Fruit fly (Drosophila melanogaster) whole organism, pupa: ENCODE measurements around the gene Enoph.
A peak's percentile ranks its signal among the peaks of the same experiment; 100 is the strongest.

Experiments
- CG10348 ChIP-seq: fragments of 200-800 bp; sonication (Bioruptor generic); IDR thresholded peaks from 2 replicates; pipeline ENCODE4 v1.3.6; 2022; ENCODE audit warnings: missing biosample characterization, missing genetic modification characterization
- CG12605 ChIP-seq: fragments of 200-800 bp; sonication (Bioruptor generic); IDR thresholded peaks from 2 replicates; pipeline ENCODE4 v1.3.6; 2022; ENCODE audit warnings: missing biosample characterization, missing genetic modification characterization
- CG13204 ChIP-seq: fragments of 200-800 bp; sonication (Bioruptor generic); optimal IDR thresholded peaks from 2 replicates; lab custom pipeline; 2018; ENCODE audit warnings: missing biosample characterization, mild to moderate bottlenecking, missing genetic modification characterization, moderate library complexity
- CG14655 ChIP-seq: fragments of 200-800 bp; sonication (Bioruptor generic); optimal IDR thresholded peaks from 3 replicates; lab custom pipeline; 2017; ENCODE audit warnings: mild to moderate bottlenecking, missing biosample characterization, missing genetic modification reagents, missing genetic modification characterization
- CG15710 ChIP-seq: fragments of 200-800 bp; sonication (Bioruptor generic); optimal IDR thresholded peaks from 2 replicates; lab custom pipeline; 2018; ENCODE audit warnings: missing biosample characterization, mild to moderate bottlenecking, missing genetic modification characterization, moderate library complexity
- CG17806 ChIP-seq: fragments of 200-800 bp; sonication (Bioruptor generic); optimal IDR thresholded peaks from 2 replicates; lab custom pipeline; 2018; ENCODE audit warnings: missing biosample characterization, mild to moderate bottlenecking, missing genetic modification characterization, moderate library complexity
- CG32121 ChIP-seq: fragments of 200-800 bp; sonication (Bioruptor generic); IDR thresholded peaks from 2 replicates; pipeline ENCODE4 v1.3.6; 2022; ENCODE audit warnings: missing biosample characterization, missing genetic modification characterization
- CG34367 ChIP-seq: fragments of 200-800 bp; sonication (Bioruptor generic); optimal IDR thresholded peaks from 2 replicates; lab custom pipeline; 2018; ENCODE audit warnings: missing biosample characterization, mild to moderate bottlenecking, missing genetic modification characterization
- CG4496 ChIP-seq: fragments of 200-800 bp; sonication (Bioruptor generic); IDR thresholded peaks from 3 replicates; pipeline ENCODE4 v1.3.6; 2022; ENCODE audit warnings: missing biosample characterization, missing genetic modification characterization
- CG8159 ChIP-seq: fragments of 200-800 bp; sonication (Bioruptor generic); optimal IDR thresholded peaks from 3 replicates; lab custom pipeline; 2018; ENCODE audit warnings: missing biosample characterization, mild to moderate bottlenecking, missing genetic modification characterization, moderate library complexity
- CG8301 ChIP-seq: fragments of 200-800 bp; sonication (Bioruptor generic); optimal IDR thresholded peaks from 2 replicates; lab custom pipeline; 2018; ENCODE audit warnings: missing biosample characterization, mild to moderate bottlenecking, missing genetic modification characterization
- CG9948 ChIP-seq: fragments of 200-800 bp; sonication (Bioruptor generic); optimal IDR thresholded peaks from 2 replicates; lab custom pipeline; 2018; ENCODE audit warnings: missing biosample characterization, mild to moderate bottlenecking, missing genetic modification characterization, moderate library complexity
- D1 ChIP-seq: fragments of 200-800 bp; sonication (Bioruptor generic); optimal IDR thresholded peaks from 2 replicates; lab custom pipeline; 2018; ENCODE audit warnings: missing biosample characterization, mild to moderate bottlenecking, missing genetic modification characterization, moderate library complexity
- EcR ChIP-seq: fragments of 200-800 bp; sonication (Bioruptor generic); optimal IDR thresholded peaks from 3 replicates; lab custom pipeline; 2019; ENCODE audit warnings: missing biosample characterization, missing genetic modification characterization, mild to moderate bottlenecking, moderate library complexity, missing genetic modification reagents
- Ets98B ChIP-seq: fragments of 200-800 bp; sonication (Bioruptor generic); IDR thresholded peaks from 2 replicates; pipeline ENCODE4 v1.3.6; 2022; ENCODE audit warnings: missing biosample characterization, missing genetic modification characterization
- Pif1A ChIP-seq: fragments of 200-800 bp; sonication (Bioruptor generic); optimal IDR thresholded peaks from 3 replicates; lab custom pipeline; 2016; ENCODE audit warnings: missing biosample characterization, missing genetic modification characterization
- Pif1B ChIP-seq: fragments of 200-800 bp; sonication (Bioruptor generic); optimal IDR thresholded peaks from 3 replicates; lab custom pipeline; 2016; ENCODE audit warnings: missing biosample characterization, missing genetic modification characterization
- Snoo ChIP-seq: fragments of 200-800 bp; sonication (Bioruptor generic); optimal IDR thresholded peaks from 3 replicates; lab custom pipeline; 2017; ENCODE audit warnings: missing biosample characterization, mild to moderate bottlenecking, missing genetic modification characterization, inconsistent platforms
- fd96Ca ChIP-seq: fragments of 200-800 bp; sonication (Bioruptor generic); IDR thresholded peaks from 3 replicates; pipeline ENCODE4 v1.3.6; 2022; ENCODE audit warnings: missing biosample characterization, missing genetic modification characterization
- gl ChIP-seq: fragments of 200-800 bp; sonication (Bioruptor generic); optimal IDR thresholded peaks from 2 replicates; lab custom pipeline; 2018; ENCODE audit warnings: missing biosample characterization, mild to moderate bottlenecking, missing genetic modification characterization
- rn ChIP-seq: fragments of 200-800 bp; sonication (Bioruptor generic); IDR thresholded peaks from 2 replicates; pipeline ENCODE4 v1.3.6; 2022; ENCODE audit warnings: missing biosample characterization, missing genetic modification characterization

Gene Enoph

DNA sequence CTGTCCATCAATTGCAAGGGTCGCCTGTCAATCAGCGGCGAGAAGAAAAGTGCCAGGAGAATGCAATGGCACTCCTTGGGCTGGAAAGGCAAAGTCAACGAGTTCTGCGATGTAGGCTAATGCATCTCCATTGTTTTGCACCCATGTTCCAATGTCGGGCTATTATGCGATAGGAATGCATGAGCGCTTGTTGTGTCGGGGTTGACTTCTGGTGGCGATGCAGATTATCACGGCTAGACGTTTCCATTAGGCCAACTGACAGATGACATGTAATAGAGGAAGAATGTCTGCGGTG, 43.8 kb downstream of the Enoph start:
- no peak for TF ChIP-seq CG4496 (GFP tag; lab: Robert Waterston, UW)
- TF ChIP-seq CG17806: no peak
- TF ChIP-seq CG12605 (GFP tag; lab: Robert Waterston, UW): no peak
- no peak for TF ChIP-seq Pif1A (GFP tag; lab: Kevin White, UChicago)
- TF ChIP-seq CG15710 (tag; lab: Kevin White, UChicago): no peak
- no peak for TF ChIP-seq gl (tag; lab: Kevin White, UChicago)
- no peak for TF ChIP-seq CG34367 (tag; lab: Kevin White, UChicago)
- no peak for TF ChIP-seq fd96Ca (GFP tag; lab: Robert Waterston, UW)
- TF ChIP-seq CG13204 (GFP tag; lab: Kevin White, UChicago): no peak
- TF ChIP-seq Snoo: no peak
- no peak for TF ChIP-seq CG32121 (GFP tag; lab: Robert Waterston, UW)
- no peak for TF ChIP-seq CG14655
- no peak for TF ChIP-seq D1

DNA sequence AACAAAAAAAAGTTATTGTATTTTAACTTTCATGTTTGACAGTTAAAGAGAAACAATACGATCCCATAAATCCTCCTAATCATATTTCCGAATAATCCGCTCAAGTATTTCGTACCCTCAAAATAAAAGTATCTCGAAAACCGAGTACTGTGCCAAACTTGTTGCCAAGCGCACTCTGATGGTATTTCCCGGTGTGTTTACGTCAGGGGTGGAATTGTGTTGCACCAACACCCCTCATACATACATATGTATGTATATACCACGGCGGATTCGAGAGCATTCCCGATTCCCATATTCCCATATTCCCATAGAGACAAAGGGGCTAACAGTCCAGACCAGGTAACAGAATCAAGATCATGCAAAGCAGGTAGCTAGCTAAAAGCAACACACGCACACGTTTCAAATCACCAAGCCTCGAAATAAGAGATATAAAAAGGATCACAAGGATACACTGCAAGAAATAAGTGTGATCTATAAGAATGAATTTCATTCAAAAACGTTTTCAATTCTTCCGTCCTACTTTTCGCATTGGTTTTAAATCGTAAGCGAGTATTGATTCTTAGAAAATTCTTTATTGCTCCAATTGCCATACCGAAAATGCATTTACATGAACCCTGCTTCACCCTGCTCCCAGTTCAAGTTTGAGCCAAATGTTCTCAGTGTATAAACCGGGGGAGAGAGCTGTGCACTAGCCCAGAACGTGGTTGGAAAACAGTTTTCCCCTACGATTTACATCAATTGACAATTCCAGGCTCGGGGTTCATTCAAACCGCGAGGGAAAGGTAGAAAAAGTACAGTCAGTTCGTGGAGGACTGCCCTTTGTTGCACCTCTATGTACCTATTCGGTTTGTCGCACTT, 44.4 kb downstream of the Enoph start:
- TF ChIP-seq CG8159: peak; percentile 70
- peak; percentile 65 for TF ChIP-seq Pif1A (GFP tag; lab: Kevin White, UChicago)
- peak; percentile 45 for TF ChIP-seq gl (tag; lab: Kevin White, UChicago)
- TF ChIP-seq CG13204 (GFP tag; lab: Kevin White, UChicago): peak; percentile 19
- TF ChIP-seq CG4496 (GFP tag; lab: Robert Waterston, UW): peak; percentile 48; the same call in 1 of the 3 replicates
- no peak for TF ChIP-seq rn
- TF ChIP-seq EcR (GFP tag; lab: Kevin White, UChicago): no peak
- peak; percentile 46 for TF ChIP-seq CG34367 (tag; lab: Kevin White, UChicago)
- TF ChIP-seq CG14655: peak; percentile 63
- peak; percentile 72 for TF ChIP-seq CG17806
- TF ChIP-seq Pif1B (GFP tag; lab: Kevin White, UChicago): peak; percentile 21
- TF ChIP-seq CG12605 (GFP tag; lab: Robert Waterston, UW): no peak
- no peak for TF ChIP-seq Snoo
- TF ChIP-seq CG10348 (GFP tag; lab: Robert Waterston, UW): no peak
- peak; percentile 53 for TF ChIP-seq CG8301
- TF ChIP-seq CG32121 (GFP tag; lab: Robert Waterston, UW): no peak
- TF ChIP-seq D1: no peak
- TF ChIP-seq CG9948 (tag; lab: Kevin White, UChicago): peak; percentile 73
- peak; percentile 52 for TF ChIP-seq CG15710 (tag; lab: Kevin White, UChicago)
- no peak for TF ChIP-seq Ets98B (GFP tag; lab: Robert Waterston, UW)
- peak; percentile 55; the same call in 2 of the 3 replicates for TF ChIP-seq fd96Ca (GFP tag; lab: Robert Waterston, UW)
- TF ChIP-seq, all 21 proteins: peak for 13

dm6 chr3R:5211401-5211800, 45.1 kb downstream of the Enoph start:
- TF ChIP-seq D1 (no peak), CG17806 (no peak), fd96Ca (GFP tag; lab: Robert Waterston, UW) (no peak), CG34367 (tag; lab: Kevin White, UChicago) (no peak), CG32121 (GFP tag; lab: Robert Waterston, UW) (no peak), CG12605 (GFP tag; lab: Robert Waterston, UW) (no peak), Pif1B (GFP tag; lab: Kevin White, UChicago) (no peak), CG9948 (tag; lab: Kevin White, UChicago) (no peak), rn (no peak), CG4496 (GFP tag; lab: Robert Waterston, UW) (no peak), Pif1A (GFP tag; lab: Kevin White, UChicago) (no peak), CG10348 (GFP tag; lab: Robert Waterston, UW) (no peak), CG14655 (no peak), CG8159 (no peak), Snoo (no peak), CG8301 (no peak), gl (tag; lab: Kevin White, UChicago) (no peak)
- TF ChIP-seq, all 21 proteins: peak for 0

DNA sequence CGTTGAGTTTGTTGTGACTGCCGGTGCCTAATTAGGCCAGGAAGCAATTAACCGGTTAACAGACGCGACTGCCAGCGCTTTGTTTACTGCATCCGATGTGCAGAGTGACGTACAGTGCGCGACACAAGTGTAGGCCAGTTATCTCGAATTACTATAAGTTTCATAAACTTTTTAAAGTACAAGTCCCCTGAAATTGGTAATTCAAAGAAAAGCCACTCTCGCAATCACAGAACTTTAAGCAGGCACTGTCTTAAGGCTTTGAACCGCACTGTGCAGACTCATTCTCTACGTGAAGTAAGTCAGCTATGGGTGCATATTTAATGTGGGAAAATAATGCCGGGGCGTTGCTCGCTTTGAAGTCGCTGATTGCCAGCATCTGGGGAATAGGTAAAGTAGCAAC, 47.0 kb downstream of the Enoph start:
- TF ChIP-seq CG17806 (peak; percentile 87), CG8159 (peak; percentile 87), CG14655 (peak; percentile 89), Pif1A (GFP tag; lab: Kevin White, UChicago) (peak; percentile 93), CG15710 (tag; lab: Kevin White, UChicago) (peak; percentile 90), CG10348 (GFP tag; lab: Robert Waterston, UW) (peak; percentile 77), Pif1B (GFP tag; lab: Kevin White, UChicago) (peak; percentile 87), EcR (GFP tag; lab: Kevin White, UChicago) (peak; percentile 43), CG13204 (GFP tag; lab: Kevin White, UChicago) (peak; percentile 74), Ets98B (GFP tag; lab: Robert Waterston, UW) (peak; percentile 95), CG12605 (GFP tag; lab: Robert Waterston, UW) (peak; percentile 91), D1 (peak; percentile 29), CG34367 (tag; lab: Kevin White, UChicago) (peak; percentile 86), CG8301 (peak; percentile 92), CG9948 (tag; lab: Kevin White, UChicago) (peak; percentile 79), CG4496 (GFP tag; lab: Robert Waterston, UW) (peak; percentile 96), CG32121 (GFP tag; lab: Robert Waterston, UW) (peak; percentile 93), Snoo (peak; percentile 76), rn (peak; percentile 80; the same call in 1 of the 2 replicates), gl (tag; lab: Kevin White, UChicago) (peak; percentile 81), fd96Ca (GFP tag; lab: Robert Waterston, UW) (peak; percentile 94)

- no peak for TF ChIP-seq CG10348 (GFP tag; lab: Robert Waterston, UW)
- no peak for TF ChIP-seq CG34367 (tag; lab: Kevin White, UChicago)
- TF ChIP-seq CG13204 (GFP tag; lab: Kevin White, UChicago): no peak
- no peak for TF ChIP-seq D1
- no peak for TF ChIP-seq CG4496 (GFP tag; lab: Robert Waterston, UW)
- no peak for TF ChIP-seq gl (tag; lab: Kevin White, UChicago)
- TF ChIP-seq Snoo: no peak
- TF ChIP-seq EcR (GFP tag; lab: Kevin White, UChicago): no peak
- TF ChIP-seq Pif1B (GFP tag; lab: Kevin White, UChicago): no peak
- TF ChIP-seq CG12605 (GFP tag; lab: Robert Waterston, UW): no peak
- no peak for TF ChIP-seq CG32121 (GFP tag; lab: Robert Waterston, UW)
- TF ChIP-seq Pif1A (GFP tag; lab: Kevin White, UChicago): no peak
- TF ChIP-seq CG14655: no peak
Observed at dm6 chr3R:5208115-5208365, 48.4 kb downstream of the Enoph start.
